Fruit fly (Drosophila melanogaster): ENCODE measurements around the gene CG12065.

CG12065 gene

DNA sequence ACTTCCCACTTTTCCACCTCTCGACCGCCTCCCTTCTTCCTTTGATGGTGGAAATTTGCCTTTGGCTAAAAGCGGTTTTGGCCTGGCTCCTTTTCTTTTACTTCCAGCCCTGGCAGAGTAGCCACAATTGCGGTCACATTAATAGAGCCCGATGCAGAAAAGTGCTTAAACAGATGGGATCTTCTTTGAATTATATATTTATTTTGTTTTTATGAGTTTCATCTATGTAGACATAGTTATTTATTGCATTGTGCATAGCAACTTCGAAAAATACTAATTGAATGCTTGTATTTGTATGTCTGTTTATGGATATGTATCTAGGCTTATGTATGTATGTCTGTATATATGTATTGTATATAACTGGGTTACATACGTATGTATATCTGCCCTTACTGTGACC is 32.1 kb upstream of the CG12065 start (continued):
- TF ChIP-seq CG14014 (GFP tag; IDR thresholded peaks at IDR 0.05) (peak; percentile 70), E2f2 (GFP tag; IDR thresholded peaks at IDR 0.05) (peak; percentile 46; the same call in 1 of the 2 replicates), HLH3B (GFP tag; IDR thresholded peaks at IDR 0.05) (peak; percentile 37; the same call in 1 of the 2 replicates), CG18599 (GFP tag; optimal IDR thresholded peaks at IDR 0.05) (peak; percentile 90), fd96Cb (tag; optimal IDR thresholded peaks at IDR 0.05) (peak; percentile 53), H15 (GFP tag; IDR thresholded peaks at IDR 0.05) (0 out of 3 replicates have a peak, but pooled peaks have one; percentile 27), gsb-n (tag; optimal IDR thresholded peaks at IDR 0.05) (no peak), CG5953 (GFP tag; IDR thresholded peaks at IDR 0.05) (0 out of 2 replicates have a peak, but pooled peaks have one; percentile 37), D19B (GFP tag; optimal IDR thresholded peaks at IDR 0.05) (peak; percentile 39), E2f1 (GFP tag; IDR thresholded peaks at IDR 0.05) (peak; percentile 40), sisA (GFP tag; IDR thresholded peaks at IDR 0.05) (peak; percentile 52), ato (GFP tag; IDR thresholded peaks at IDR 0.05; ENCODE audit: partially characterized antibody) (no peak), CG12744 (GFP tag; optimal IDR thresholded peaks at IDR 0.05) (no peak), CG18764 (GFP tag; optimal IDR thresholded peaks at IDR 0.05) (no peak), Fer3 (tag; optimal IDR thresholded peaks at IDR 0.05) (peak; percentile 71), lilli (GFP tag; optimal IDR thresholded peaks at IDR 0.05) (peak; percentile 50), CG2712 (tag; optimal IDR thresholded peaks at IDR 0.05) (peak; percentile 50), Nf-YC (tag; optimal IDR thresholded peaks at IDR 0.05) (peak; percentile 3), CG1529 (GFP tag; optimal IDR thresholded peaks at IDR 0.05) (no peak), Dll (GFP tag; IDR thresholded peaks at IDR 0.05; ENCODE audit: partially characterized antibody) (no peak), Awh (GFP tag; IDR thresholded peaks at IDR 0.05) (no peak), CG17385 (GFP tag; optimal IDR thresholded peaks at IDR 0.05) (peak; percentile 54), sens (GFP tag) (peak; percentile 73), CG12219 (GFP tag; optimal IDR thresholded peaks at IDR 0.05) (peak; percentile 21), NK7.1 (GFP tag; optimal IDR thresholded peaks at IDR 0.05) (no peak), CG15011 (GFP tag; optimal IDR thresholded peaks at IDR 0.05) (peak; percentile 15), CG18476 (GFP tag; optimal IDR thresholded peaks at IDR 0.05) (peak; percentile 2), Xrp1 (GFP tag; IDR thresholded peaks at IDR 0.05) (peak; percentile 61; the same call in 1 of the 2 replicates), CG17361 (GFP tag; IDR thresholded peaks at IDR 0.05) (0 out of 3 replicates have a peak, but pooled peaks have one; percentile 31), CG10543 (GFP tag; optimal IDR thresholded peaks at IDR 0.05) (peak; percentile 10), ara (GFP tag; IDR thresholded peaks at IDR 0.05) (no peak), Eip74EF (GFP tag; optimal IDR thresholded peaks at IDR 0.05) (peak in 1 of 2 experiments; percentile 1), CG30403 (GFP tag; optimal IDR thresholded peaks at IDR 0.05) (peak; percentile 36), Sox102F (GFP tag; optimal IDR thresholded peaks at IDR 0.05) (peak; percentile 56), Dek (tag; optimal IDR thresholded peaks at IDR 0.05) (peak; percentile 62), tio (GFP tag; optimal IDR thresholded peaks at IDR 0.05) (peak; percentile 24), HHEX (GFP tag; optimal IDR thresholded peaks at IDR 0.05) (peak; percentile 60), CTCF (GFP tag; optimal IDR thresholded peaks at IDR 0.05) (no peak), ftz-f1 (GFP tag; optimal IDR thresholded peaks at IDR 0.05) (no peak), Hr51 (GFP tag; optimal IDR thresholded peaks at IDR 0.05) (peak in 1 of 2 experiments; percentile 71), schlank (tag; optimal IDR thresholded peaks at IDR 0.05) (peak; percentile 18), Hand (GFP tag; optimal IDR thresholded peaks at IDR 0.05) (peak; percentile 64), CG12071 (GFP tag; optimal IDR thresholded peaks at IDR 0.05) (peak; percentile 42), CG4617 (GFP tag; optimal IDR thresholded peaks at IDR 0.05; ENCODE audit: borderline replicate concordance) (no peak), CG12659 (GFP tag; optimal IDR thresholded peaks at IDR 0.05) (peak; percentile 54), dati (GFP tag; IDR thresholded peaks at IDR 0.05) (no peak), CG12942 (GFP tag; optimal IDR thresholded peaks at IDR 0.05) (no peak), CG31441 (GFP tag; IDR thresholded peaks at IDR 0.05) (peak; percentile 46; the same call in 1 of the 2 replicates), chif (GFP tag; optimal IDR thresholded peaks at IDR 0.05) (no peak), Vsx1 (GFP tag; optimal IDR thresholded peaks at IDR 0.05) (no peak)

All from whole organism, embryonic.